Worm (Caenorhabditis elegans) whole organism, L2 larva: ENCODE results near the gene mrpl-39.

Experiments used
- C34F6.9 ChIP-seq: fragments of 150-350 bp; optimal IDR thresholded peaks from 2 replicates; lab custom pipeline; 2014; ENCODE audit warnings: missing biosample characterization, missing genetic modification characterization
- F13H6.1 ChIP-seq: sonication (generic microtip); optimal IDR thresholded peaks from 2 replicates; lab custom pipeline; 2016; ENCODE audit warnings: missing genetic modification characterization, missing compliant biosample characterization
- R02D3.7 ChIP-seq: fragments of 150-350 bp; optimal IDR thresholded peaks from 2 replicates; lab custom pipeline; 2014; ENCODE audit warnings: missing biosample characterization, missing genetic modification characterization
- alr-1 ChIP-seq: fragments of 150-350 bp; optimal IDR thresholded peaks from 2 replicates; lab custom pipeline; 2014; ENCODE audit warnings: missing biosample characterization, missing genetic modification characterization
- aly-2 ChIP-seq: fragments of 150-350 bp; optimal IDR thresholded peaks from 2 replicates; lab custom pipeline; 2014; ENCODE audit warnings: missing biosample characterization, missing genetic modification characterization
- ama-1 ChIP-seq: fragments of 150-350 bp; optimal IDR thresholded peaks from 2 replicates; lab custom pipeline; 2018; ENCODE audit warnings: inconsistent platforms
- blmp-1 ChIP-seq: sonication (generic microtip); optimal IDR thresholded peaks from 2 replicates; lab custom pipeline; 2017; ENCODE audit warnings: missing genetic modification characterization, mild to moderate bottlenecking, missing compliant biosample characterization, antibody characterized with exemption, moderate library complexity; ENCODE audit not compliant: insufficient read depth
- ceh-82 ChIP-seq: fragments of 150-350 bp; optimal IDR thresholded peaks from 2 replicates; lab custom pipeline; 2014; ENCODE audit warnings: missing biosample characterization, missing genetic modification characterization
- crh-2 ChIP-seq: sonication (generic microtip); optimal IDR thresholded peaks from 2 replicates; lab custom pipeline; 2017; ENCODE audit warnings: missing biosample characterization, missing genetic modification characterization
- dmd-4 ChIP-seq: sonication (generic microtip); optimal IDR thresholded peaks from 2 replicates; lab custom pipeline; 2017; ENCODE audit warnings: missing biosample characterization, missing genetic modification characterization
- egl-27 ChIP-seq: sonication (generic microtip); optimal IDR thresholded peaks from 3 replicates; lab custom pipeline; 2017; ENCODE audit warnings: missing biosample characterization, missing genetic modification reagents, missing genetic modification characterization
- elt-3 ChIP-seq: sonication (generic microtip); optimal IDR thresholded peaks from 2 replicates; lab custom pipeline; 2017; ENCODE audit warnings: missing biosample characterization, missing genetic modification characterization
- fos-1 ChIP-seq: fragments of 150-350 bp; optimal IDR thresholded peaks from 2 replicates; lab custom pipeline; 2014; ENCODE audit warnings: missing biosample characterization, missing genetic modification characterization
- gmeb-1 ChIP-seq: fragments of 150-350 bp; optimal IDR thresholded peaks from 2 replicates; lab custom pipeline; 2014; ENCODE audit warnings: missing biosample characterization, missing genetic modification characterization
- lin-11 ChIP-seq: fragments of 150-350 bp; sonication (generic microtip); optimal IDR thresholded peaks from 2 replicates; lab custom pipeline; 2014; ENCODE audit warnings: missing biosample characterization, missing genetic modification characterization, inconsistent platforms, mixed read lengths
- lin-13 ChIP-seq: fragments of 150-350 bp; optimal IDR thresholded peaks from 2 replicates; lab custom pipeline; 2014; ENCODE audit warnings: missing biosample characterization, missing genetic modification reagents, missing genetic modification characterization
- lsy-2 ChIP-seq, 2 experiments: fragments of 150-350 bp in 1 of 2; sonication (generic microtip) in 1 of 2; optimal IDR thresholded peaks; 2 replicates each; lab custom pipeline; 2014 to 2017; ENCODE audit warnings: missing biosample characterization in 2 of 2, missing genetic modification characterization in 2 of 2
- mab-5 ChIP-seq: fragments of 150-350 bp; optimal IDR thresholded peaks from 2 replicates; lab custom pipeline; 2014; ENCODE audit warnings: missing biosample characterization, missing genetic modification characterization
- mdl-1 ChIP-seq, 2 experiments: fragments of 150-350 bp in 1 of 2; sonication (generic microtip) in 1 of 2; optimal IDR thresholded peaks; 2 replicates each; lab custom pipeline; 2017; ENCODE audit warnings: missing biosample characterization in 2 of 2, missing genetic modification characterization in 2 of 2
- nhr-10 ChIP-seq: sonication (generic microtip); optimal IDR thresholded peaks from 2 replicates; lab custom pipeline; 2017; ENCODE audit warnings: missing biosample characterization, missing genetic modification characterization
- nhr-11 ChIP-seq: fragments of 150-350 bp; optimal IDR thresholded peaks from 2 replicates; lab custom pipeline; 2014; ENCODE audit warnings: missing biosample characterization, missing genetic modification characterization
- nhr-12 ChIP-seq: fragments of 150-350 bp; optimal IDR thresholded peaks from 2 replicates; lab custom pipeline; 2014; ENCODE audit warnings: missing biosample characterization, missing genetic modification characterization
- nhr-129 ChIP-seq: fragments of 150-350 bp; optimal IDR thresholded peaks from 2 replicates; lab custom pipeline; 2014; ENCODE audit warnings: missing biosample characterization, missing genetic modification characterization
- nhr-23 ChIP-seq: fragments of 150-350 bp; optimal IDR thresholded peaks from 2 replicates; lab custom pipeline; 2014; ENCODE audit warnings: missing biosample characterization, missing genetic modification reagents, missing genetic modification characterization
- nhr-237 ChIP-seq: fragments of 150-350 bp; optimal IDR thresholded peaks from 2 replicates; lab custom pipeline; 2014; ENCODE audit warnings: missing biosample characterization, missing genetic modification characterization
- peb-1 ChIP-seq: fragments of 150-350 bp; optimal IDR thresholded peaks from 2 replicates; lab custom pipeline; 2014; ENCODE audit warnings: missing biosample characterization, missing genetic modification characterization
- sem-4 ChIP-seq: fragments of 150-350 bp; optimal IDR thresholded peaks from 2 replicates; lab custom pipeline; 2014; ENCODE audit warnings: missing biosample characterization, missing genetic modification reagents, missing genetic modification characterization
- skn-1 ChIP-seq: sonication (generic microtip); optimal IDR thresholded peaks from 2 replicates; lab custom pipeline; 2017; ENCODE audit warnings: missing biosample characterization, missing genetic modification characterization
- sma-3 ChIP-seq: sonication (generic microtip); optimal IDR thresholded peaks from 2 replicates; lab custom pipeline; 2016; ENCODE audit warnings: missing genetic modification reagents, missing genetic modification characterization, missing compliant biosample characterization
- sma-9 ChIP-seq, 2 experiments: fragments of 150-350 bp in 1 of 2; sonication (generic microtip) in 1 of 2; optimal IDR thresholded peaks; 2 replicates each; lab custom pipeline; 2014 to 2016; ENCODE audit warnings: missing genetic modification characterization in 2 of 2, mild to moderate bottlenecking in 1 of 2, missing biosample characterization in 1 of 2, missing compliant biosample characterization in 1 of 2, missing genetic modification reagents in 1 of 2, moderate library complexity in 1 of 2
- snpc-4 ChIP-seq: fragments of 150-350 bp; optimal IDR thresholded peaks from 2 replicates; lab custom pipeline; 2014; ENCODE audit warnings: missing biosample characterization, missing genetic modification characterization
- unc-55 ChIP-seq: fragments of 150-350 bp; sonication (generic microtip); optimal IDR thresholded peaks from 3 replicates; lab custom pipeline; 2014; ENCODE audit warnings: missing biosample characterization, missing genetic modification reagents, missing genetic modification characterization
- unc-62 ChIP-seq: fragments of 150-350 bp; optimal IDR thresholded peaks from 2 replicates; lab custom pipeline; 2014; ENCODE audit warnings: missing biosample characterization, missing genetic modification reagents, missing genetic modification characterization
- zag-1 ChIP-seq: fragments of 150-350 bp; optimal IDR thresholded peaks from 2 replicates; lab custom pipeline; 2014; ENCODE audit warnings: missing biosample characterization, missing genetic modification characterization
- ztf-11 ChIP-seq: sonication (generic microtip); optimal IDR thresholded peaks from 2 replicates; lab custom pipeline; 2017; ENCODE audit warnings: missing biosample characterization, missing genetic modification characterization
- ztf-4 ChIP-seq: fragments of 150-350 bp; optimal IDR thresholded peaks from 2 replicates; lab custom pipeline; 2014; ENCODE audit warnings: missing biosample characterization, missing genetic modification characterization

The mrpl-39 gene

DNA sequence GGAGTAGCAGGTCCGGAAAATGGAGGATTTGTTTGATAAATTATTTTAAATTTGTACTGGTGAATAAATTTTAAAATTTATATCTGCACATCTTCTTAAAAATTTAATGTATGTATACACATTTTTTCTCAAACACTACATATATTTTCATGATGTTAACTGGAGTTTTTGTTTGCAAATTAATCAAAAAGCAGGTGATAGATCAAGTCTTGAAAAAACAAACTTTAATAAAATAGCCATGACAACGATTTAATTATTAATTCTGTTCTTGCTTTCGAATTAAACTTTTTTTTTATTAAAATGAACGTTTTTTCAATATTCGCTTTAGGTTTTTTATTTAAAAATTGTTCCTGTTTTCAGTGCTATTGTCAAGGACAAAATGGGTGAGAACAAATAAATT is 27.2 kb upstream of the mrpl-39 start, which contains the start of gene F36H9.1:
Gene F36H9.1 (plus strand): TSS at position 301 of the 400 bp plus-strand sequence.
- TF ChIP-seq unc-55 (no peak), ama-1 (lab: Kevin White, UChicago) (no peak), F13H6.1 (tag; lab: Kevin White, UChicago) (no peak), skn-1 (tag; lab: Kevin White, UChicago) (no peak), nhr-12 (no peak), snpc-4 (tag; lab: Kevin White, UChicago) (no peak), unc-62 (GFP tag; lab: Kevin White, UChicago) (no peak)

DNA sequence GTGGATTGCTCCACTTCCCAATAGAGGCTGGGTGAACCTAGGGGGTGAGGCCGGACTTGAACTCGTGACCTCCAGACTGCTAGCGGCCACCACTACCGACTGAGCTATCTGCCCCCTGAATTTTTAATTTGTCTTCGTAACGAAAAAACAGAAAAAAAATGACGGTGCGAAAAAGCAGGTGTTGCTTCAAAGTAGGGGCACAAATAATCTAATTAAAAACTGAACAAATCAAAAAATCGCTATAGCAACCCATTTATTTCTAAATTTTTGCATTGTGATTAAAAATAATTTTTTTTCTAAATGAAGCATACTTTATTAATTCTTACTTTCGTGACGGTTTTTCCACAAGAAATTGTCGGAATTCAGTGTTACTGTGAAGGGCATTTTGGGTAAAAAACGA is 23.5 kb upstream of the mrpl-39 start, which contains the start of gene F36H9.10:
Gene F36H9.10 (plus strand): TSS at position 301 of the 400 bp plus-strand sequence.
- TF ChIP-seq R02D3.7 (tag; lab: Kevin White, UChicago) (no peak), ztf-11 (tag; lab: Kevin White, UChicago) (no peak), lin-13 (GFP tag; lab: Kevin White, UChicago) (no peak), nhr-10 (no peak), nhr-11 (tag; lab: Kevin White, UChicago) (no peak), blmp-1 (tag; lab: Kevin White, UChicago) (no peak), snpc-4 (tag; lab: Kevin White, UChicago) (no peak), fos-1 (no peak), mab-5 (tag; lab: Kevin White, UChicago) (no peak), alr-1 (tag; lab: Kevin White, UChicago) (no peak), nhr-129 (tag; lab: Kevin White, UChicago) (no peak), peb-1 (tag; lab: Kevin White, UChicago) (no peak), ama-1 (lab: Kevin White, UChicago) (no peak), zag-1 (tag; lab: Kevin White, UChicago) (no peak), skn-1 (tag; lab: Kevin White, UChicago) (no peak), nhr-23 (no peak), ceh-82 (tag; lab: Kevin White, UChicago) (no peak), unc-62 (GFP tag; lab: Kevin White, UChicago) (no peak), mdl-1 (tag; optimal IDR thresholded peaks at IDR 0.05; lab: Kevin White, UChicago) (no peak)

DNA sequence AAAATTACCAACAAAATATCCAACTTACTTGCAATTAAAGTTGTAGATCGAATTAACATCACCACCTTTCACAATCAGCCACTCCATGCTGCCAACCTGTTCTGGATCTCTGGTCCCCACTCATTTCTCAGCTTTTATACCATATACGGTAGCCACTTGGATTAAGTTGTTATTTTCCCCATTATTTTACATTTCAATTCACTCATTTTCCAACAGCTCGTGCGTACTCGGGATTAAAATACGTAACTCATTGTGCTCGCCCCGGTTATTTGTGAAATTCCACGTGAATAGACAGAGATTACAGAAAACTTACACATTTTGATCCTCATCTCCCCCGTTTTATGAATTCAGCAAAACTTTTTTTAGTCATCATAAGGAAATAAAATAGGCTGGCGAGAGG is 18.3 kb upstream of the mrpl-39 start, which contains the start of gene srt-41:
Gene srt-41 (minus strand): TSS at position 101 of the 400 bp plus-strand sequence.
- TF ChIP-seq egl-27 (tag; lab: Kevin White, UChicago) (no peak), mab-5 (tag; lab: Kevin White, UChicago) (no peak)

DNA sequence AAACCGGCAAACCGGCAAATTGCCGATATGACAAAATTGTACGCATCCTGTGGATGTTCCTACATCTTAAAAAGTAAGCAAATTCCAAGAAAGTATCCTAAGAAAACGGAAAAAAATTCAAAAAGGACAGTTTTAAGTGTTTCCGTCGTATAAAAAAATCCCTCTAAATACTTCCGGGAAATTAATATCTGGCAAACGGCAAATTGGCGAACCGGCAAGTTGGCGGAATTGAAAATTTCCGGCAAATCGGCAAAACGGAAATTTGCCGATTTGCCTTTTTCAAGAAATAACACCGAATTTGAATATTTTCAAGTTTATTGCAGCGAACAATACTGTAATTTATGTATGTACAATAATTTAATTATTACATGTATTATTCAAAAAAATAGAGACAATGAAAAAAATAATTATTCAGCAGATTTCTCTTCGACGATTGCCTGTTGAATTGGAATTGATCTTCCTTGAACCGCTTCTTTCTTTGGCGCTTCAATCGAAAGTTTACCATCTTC is 17.3 kb upstream of the mrpl-39 start:
- TF ChIP-seq mab-5 (tag; lab: Kevin White, UChicago) (no peak), peb-1 (tag; lab: Kevin White, UChicago) (no peak), unc-62 (GFP tag; lab: Kevin White, UChicago) (no peak), ztf-4 (tag; lab: Kevin White, UChicago) (peak; percentile 1), C34F6.9 (tag; lab: Kevin White, UChicago) (peak; percentile 61), zag-1 (tag; lab: Kevin White, UChicago) (no peak), skn-1 (tag; lab: Kevin White, UChicago) (no peak), elt-3 (no peak), lin-11 (tag; lab: Kevin White, UChicago) (no peak), dmd-4 (tag; lab: Kevin White, UChicago) (no peak), sem-4 (tag; lab: Kevin White, UChicago) (no peak), nhr-23 (no peak), ama-1 (lab: Kevin White, UChicago) (peak; percentile 83)

DNA sequence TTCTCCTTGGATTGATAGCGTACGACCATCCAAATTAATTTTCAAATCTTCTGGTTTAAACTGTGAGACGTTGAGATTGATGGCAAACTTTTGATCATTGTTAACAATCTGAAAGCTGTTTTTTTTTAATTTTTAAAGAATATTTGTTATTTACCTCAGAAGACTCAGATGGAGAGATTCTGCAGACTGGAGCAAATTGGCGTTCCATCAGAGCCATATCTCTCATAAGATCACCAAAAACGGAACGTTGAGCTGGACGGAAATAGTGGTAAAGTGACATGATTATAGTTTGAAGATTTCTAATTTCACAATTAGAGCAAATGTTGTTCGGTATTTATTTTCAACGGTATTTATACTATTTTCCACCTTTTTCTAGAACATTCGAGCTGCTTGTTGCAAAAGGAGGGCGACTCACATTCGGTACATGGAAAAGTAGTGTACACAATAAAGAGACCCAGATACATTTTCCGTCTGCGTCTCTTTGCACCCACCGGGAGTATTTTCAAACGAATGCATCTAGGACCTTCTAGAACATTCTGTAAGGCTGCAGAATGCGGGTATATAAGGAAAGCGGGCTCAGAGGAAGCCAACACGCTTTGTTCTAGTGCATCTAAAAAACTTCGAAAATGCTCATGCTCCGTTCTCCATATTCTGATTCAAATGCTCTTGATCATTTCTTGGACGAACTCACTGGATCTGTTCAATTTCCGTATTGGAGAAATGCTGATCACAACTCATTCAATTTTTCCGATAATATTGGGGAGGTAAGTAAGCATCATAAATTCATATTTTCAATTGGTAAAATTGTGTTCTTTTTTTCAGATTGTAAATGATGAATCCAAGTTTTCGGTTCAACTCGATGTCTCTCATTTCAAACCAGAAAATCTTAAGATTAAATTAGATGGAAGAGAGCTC is 16.5 kb upstream of the mrpl-39 start, which contains the start of the genes hsp-16.2 and hsp-16.41:
Gene hsp-16.2 (minus strand): TSS at position 313 of the 915 bp plus-strand sequence.
Gene hsp-16.41 (plus strand): TSS at position 534 of the 915 bp plus-strand sequence.
- TF ChIP-seq nhr-129 (tag; lab: Kevin White, UChicago): peak; percentile 40
- TF ChIP-seq lsy-2 (tag; optimal IDR thresholded peaks at IDR 0.05; lab: Kevin White, UChicago): peak in 1 of 2 experiments; percentile 72
- TF ChIP-seq unc-55: peak; percentile 63
- TF ChIP-seq C34F6.9 (tag; lab: Kevin White, UChicago): peak; percentile 61
- no peak for TF ChIP-seq elt-3
- TF ChIP-seq gmeb-1 (tag; lab: Kevin White, UChicago): no peak
- peak; percentile 52 for TF ChIP-seq sem-4 (tag; lab: Kevin White, UChicago)
- TF ChIP-seq snpc-4 (tag; lab: Kevin White, UChicago): no peak
- no peak for TF ChIP-seq egl-27 (tag; lab: Kevin White, UChicago)
- TF ChIP-seq F13H6.1 (tag; lab: Kevin White, UChicago): peak; percentile 65
- TF ChIP-seq fos-1: peak; percentile 37
- TF ChIP-seq unc-62 (GFP tag; lab: Kevin White, UChicago): no peak
- TF ChIP-seq aly-2 (tag; lab: Kevin White, UChicago): no peak
- TF ChIP-seq ztf-4 (tag; lab: Kevin White, UChicago): peak; percentile 57
- TF ChIP-seq sma-9 (GFP tag; optimal IDR thresholded peaks at IDR 0.05; lab: Kevin White, UChicago): peak; percentile 74
- TF ChIP-seq sma-9 (tag; optimal IDR thresholded peaks at IDR 0.05; lab: Kevin White, UChicago): no peak
- peak; percentile 65 for TF ChIP-seq crh-2 (tag; lab: Kevin White, UChicago)
- no peak for TF ChIP-seq sma-3 (GFP tag; lab: Kevin White, UChicago)
- no peak for TF ChIP-seq nhr-237 (tag; lab: Kevin White, UChicago)
- peak; percentile 21 for TF ChIP-seq lin-13 (GFP tag; lab: Kevin White, UChicago)
- peak; percentile 97 for TF ChIP-seq ama-1 (lab: Kevin White, UChicago)
